Worm (Caenorhabditis elegans) whole organism, midembryonic: ENCODE data around the gene T03E6.8.
"Not testable (repeated sequence)": the region's sequence is repeated elsewhere in the genome, so short reads cannot be mapped to it uniquely, and the experiment has no call there.

Experiments
- T22C8.4 ChIP-seq: fragments of 200-800 bp; sonication (Bioruptor generic); IDR thresholded peaks from 2 replicates; pipeline ENCODE4 v1.3.6; 2022; ENCODE audit warnings: missing genetic modification characterization, missing compliant biosample characterization
- cog-1 ChIP-seq: sonication (generic microtip); optimal IDR thresholded peaks from 2 replicates; lab custom pipeline; 2016; ENCODE audit warnings: missing genetic modification characterization, missing compliant biosample characterization
- flt-1 ChIP-seq: fragments of 200-800 bp; sonication (Bioruptor generic); IDR thresholded peaks from 2 replicates; pipeline ENCODE4 v1.3.6; 2022; ENCODE audit warnings: missing genetic modification characterization, missing compliant biosample characterization
- klf-2 ChIP-seq: fragments of 200-800 bp; sonication (Bioruptor generic); conservative IDR thresholded peaks from 2 replicates; pipeline ENCODE4 v1.3.6; 2022; ENCODE audit warnings: missing genetic modification reagents, missing genetic modification characterization, missing compliant biosample characterization
- med-1 ChIP-seq: sonication (generic microtip); optimal IDR thresholded peaks from 2 replicates; lab custom pipeline; 2017; ENCODE audit warnings: missing genetic modification characterization, mild to moderate bottlenecking, missing compliant biosample characterization, antibody characterized with exemption, missing genetic modification reagents; ENCODE audit not compliant: insufficient read depth
- ref-1 ChIP-seq: fragments of 200-800 bp; sonication (Bioruptor generic); conservative IDR thresholded peaks from 2 replicates; pipeline ENCODE4 v1.3.6; 2022; ENCODE audit warnings: missing genetic modification reagents, missing genetic modification characterization, missing compliant biosample characterization
- tab-1 ChIP-seq: fragments of 200-800 bp; sonication (Bioruptor generic); IDR thresholded peaks from 2 replicates; pipeline ENCODE4 v1.3.6; 2022; ENCODE audit warnings: missing genetic modification characterization, missing compliant biosample characterization
- ztf-23 ChIP-seq: fragments of 200-800 bp; sonication (Bioruptor generic); IDR thresholded peaks from 2 replicates; pipeline ENCODE4 v1.3.6; 2022; ENCODE audit warnings: missing genetic modification reagents, missing genetic modification characterization, missing compliant biosample characterization
- ztf-29 ChIP-seq: fragments of 200-800 bp; sonication (Bioruptor generic); IDR thresholded peaks from 2 replicates; pipeline ENCODE4 v1.3.6; 2022; ENCODE audit warnings: missing genetic modification reagents, missing genetic modification characterization, missing compliant biosample characterization

The T03E6.8 gene

ce11 chrV:16603102-16603501 is at the start of gene T03E6.8:
Gene T03E6.8, minus strand, starts transcription at chrV:16603202.
- TF ChIP-seq ref-1 (GFP tag; lab: Robert Waterston, UW) = no peak
- no peak for TF ChIP-seq tab-1
- no peak for TF ChIP-seq T22C8.4 (GFP tag; lab: Robert Waterston, UW)
- TF ChIP-seq flt-1 = no peak
- no peak for TF ChIP-seq cog-1 (tag; lab: Kevin White, UChicago)
- no peak for TF ChIP-seq ztf-23 (GFP tag; lab: Robert Waterston, UW)
- no peak for TF ChIP-seq klf-2
- TF ChIP-seq ztf-29 (GFP tag; lab: Robert Waterston, UW) = no peak
- TF ChIP-seq med-1 (GFP tag; lab: Kevin White, UChicago) = no peak

- TF ChIP-seq tab-1; cog-1 (tag; lab: Kevin White, UChicago); klf-2: not testable (repeated sequence)
Observed at ce11 chrV:16649200-16649599, 46.2 kb upstream of the T03E6.8 start, which contains the start of gene W06G6.11. Gene W06G6.11, minus strand, starts transcription at chrV:16649300.

- TF ChIP-seq flt-1 (no peak), med-1 (GFP tag; lab: Kevin White, UChicago) (no peak), ztf-23 (GFP tag; lab: Robert Waterston, UW) (no peak), cog-1 (tag; lab: Kevin White, UChicago) (no peak), ztf-29 (GFP tag; lab: Robert Waterston, UW) (no peak), tab-1 (no peak), klf-2 (no peak), T22C8.4 (GFP tag; lab: Robert Waterston, UW) (no peak), ref-1 (GFP tag; lab: Robert Waterston, UW) (no peak)
Observed at ce11 chrV:16648317-16649018, 45.5 kb upstream of the T03E6.8 start, which contains the start of gene W06G6.20. Gene W06G6.20, minus strand, starts transcription at chrV:16648367.

ce11 chrV:16647093-16647492 is 44.1 kb upstream of the T03E6.8 start, which contains the start of gene W06G6.10:
Gene W06G6.10, minus strand, starts transcription at chrV:16647193.
- TF ChIP-seq cog-1 (tag; lab: Kevin White, UChicago) (no peak), tab-1 (no peak), flt-1 (no peak), ztf-23 (GFP tag; lab: Robert Waterston, UW) (no peak), klf-2 (no peak), ztf-29 (GFP tag; lab: Robert Waterston, UW) (no peak), ref-1 (GFP tag; lab: Robert Waterston, UW) (no peak), T22C8.4 (GFP tag; lab: Robert Waterston, UW) (no peak), med-1 (GFP tag; lab: Kevin White, UChicago) (no peak)

- TF ChIP-seq tab-1 (no peak), ref-1 (GFP tag; lab: Robert Waterston, UW) (no peak), flt-1 (no peak), ztf-23 (GFP tag; lab: Robert Waterston, UW) (no peak), klf-2 (no peak), med-1 (GFP tag; lab: Kevin White, UChicago) (no peak), T22C8.4 (GFP tag; lab: Robert Waterston, UW) (no peak), ztf-29 (GFP tag; lab: Robert Waterston, UW) (no peak), cog-1 (tag; lab: Kevin White, UChicago) (no peak)
Observed at ce11 chrV:16646372-16646771, 43.4 kb upstream of the T03E6.8 start, which contains the start of gene W06G6.9. Gene W06G6.9, minus strand, starts transcription at chrV:16646472.

ce11 chrV:16645201-16645940 is 42.4 kb upstream of the T03E6.8 start, which contains the start of gene W06G6.17:
Gene W06G6.17, minus strand, starts transcription at chrV:16645251.
- TF ChIP-seq tab-1 (no peak), ref-1 (GFP tag; lab: Robert Waterston, UW) (no peak), med-1 (GFP tag; lab: Kevin White, UChicago) (no peak), T22C8.4 (GFP tag; lab: Robert Waterston, UW) (no peak), cog-1 (tag; lab: Kevin White, UChicago) (no peak), ztf-23 (GFP tag; lab: Robert Waterston, UW) (no peak), klf-2 (no peak), flt-1 (no peak), ztf-29 (GFP tag; lab: Robert Waterston, UW) (no peak)

- TF ChIP-seq cog-1 (tag; lab: Kevin White, UChicago) = no peak
- TF ChIP-seq tab-1 = no peak
- TF ChIP-seq ztf-29 (GFP tag; lab: Robert Waterston, UW) = no peak
- no peak for TF ChIP-seq ref-1 (GFP tag; lab: Robert Waterston, UW)
- TF ChIP-seq klf-2 = no peak
- no peak for TF ChIP-seq flt-1
- no peak for TF ChIP-seq T22C8.4 (GFP tag; lab: Robert Waterston, UW)
- TF ChIP-seq med-1 (GFP tag; lab: Kevin White, UChicago) = no peak
- TF ChIP-seq ztf-23 (GFP tag; lab: Robert Waterston, UW) = no peak
Observed at ce11 chrV:16643558-16643957, 40.6 kb upstream of the T03E6.8 start, which contains the start of gene srw-77. Gene srw-77, minus strand, starts transcription at chrV:16643658.

- no peak for TF ChIP-seq T22C8.4 (GFP tag; lab: Robert Waterston, UW)
Observed at ce11 chrV:16640366-16640765, 37.4 kb upstream of the T03E6.8 start.

- TF ChIP-seq ztf-29 (GFP tag; lab: Robert Waterston, UW) (no peak), tab-1 (no peak), cog-1 (tag; lab: Kevin White, UChicago) (no peak), ref-1 (GFP tag; lab: Robert Waterston, UW) (no peak), T22C8.4 (GFP tag; lab: Robert Waterston, UW) (no peak), klf-2 (no peak), med-1 (GFP tag; lab: Kevin White, UChicago) (no peak), ztf-23 (GFP tag; lab: Robert Waterston, UW) (no peak)
Observed at ce11 chrV:16638204-16638603, 35.2 kb upstream of the T03E6.8 start, which contains the start of gene srw-76. Gene srw-76, minus strand, starts transcription at chrV:16638304.
